Fruit fly (Drosophila melanogaster): Measurements from ENCODE around the gene CG42680.

dm6 chr2L:14632799-14633198 lies 44.8 kb upstream of the CG42680 start:
- TF ChIP-seq al (GFP tag; IDR thresholded peaks at IDR 0.05) (no peak), Xrp1 (GFP tag; IDR thresholded peaks at IDR 0.05) (no peak), Rfx (GFP tag; IDR thresholded peaks at IDR 0.05) (no peak), bcd (GFP tag; optimal IDR thresholded peaks at IDR 0.05) (no peak), CG17186 (GFP tag; optimal IDR thresholded peaks at IDR 0.05) (no peak), CG5245 (GFP tag; optimal IDR thresholded peaks at IDR 0.05) (no peak), Mes4 (GFP tag; optimal IDR thresholded peaks at IDR 0.05) (no peak), CG10565 (GFP tag; optimal IDR thresholded peaks at IDR 0.05) (no peak), CG13287 (GFP tag; IDR thresholded peaks at IDR 0.05; ENCODE audit: partially characterized antibody) (no peak), CG18619 (GFP tag; optimal IDR thresholded peaks at IDR 0.05) (no peak), hth (optimal IDR thresholded peaks at IDR 0.05) (no peak)
